Worm (Caenorhabditis elegans): Measurements from ENCODE around the gene fbxa-106.
"Not testable (repeated sequence)": the region's sequence is repeated elsewhere in the genome, so short reads cannot be mapped to it uniquely, and the experiment has no call there.

- TF ChIP-seq ceh-88 (GFP tag; IDR thresholded peaks at IDR 0.05); snpc-4 (tag; optimal IDR thresholded peaks at IDR 0.05); zag-1 (tag; optimal IDR thresholded peaks at IDR 0.05); sox-4 (tag; optimal IDR thresholded peaks at IDR 0.05); egl-27 (tag; optimal IDR thresholded peaks at IDR 0.05); ama-1 (optimal IDR thresholded peaks at IDR 0.05): not testable (repeated sequence)
Observed at ce11 chrV:18115054-18115453, 30.1 kb upstream of the fbxa-106 start.
